Fruit fly (Drosophila melanogaster) whole organism, embryonic: ENCODE measurements around the gene Tps1.

Source experiments
- Aef1 ChIP-seq: fragments of 200-800 bp; sonication (Bioruptor generic); IDR thresholded peaks from 3 replicates; pipeline ENCODE4 v1.3.6; 2022; ENCODE audit warnings: missing biosample characterization, missing genetic modification characterization
- CG10431 ChIP-seq: fragments of 200-800 bp; sonication (Bioruptor generic); optimal IDR thresholded peaks from 3 replicates; lab custom pipeline; 2018; ENCODE audit warnings: missing biosample characterization, mild to moderate bottlenecking, missing genetic modification characterization
- CG14965 ChIP-seq: fragments of 200-800 bp; sonication (Bioruptor generic); optimal IDR thresholded peaks from 2 replicates; lab custom pipeline; 2016; ENCODE audit warnings: missing biosample characterization, missing genetic modification characterization, borderline replicate concordance
- CG15601 ChIP-seq: fragments of 200-800 bp; sonication (Bioruptor generic); optimal IDR thresholded peaks from 3 replicates; lab custom pipeline; 2019; ENCODE audit warnings: missing biosample characterization, mild to moderate bottlenecking, missing genetic modification characterization, moderate library complexity
- CG17328 ChIP-seq: fragments of 200-800 bp; sonication (Bioruptor generic); IDR thresholded peaks from 2 replicates; pipeline ENCODE4 v1.3.6; 2022; ENCODE audit warnings: missing biosample characterization, missing genetic modification characterization
- CG2199 ChIP-seq: fragments of 200-800 bp; sonication (Bioruptor generic); IDR thresholded peaks from 3 replicates; pipeline ENCODE4 v1.3.6; 2022; ENCODE audit warnings: missing biosample characterization, missing genetic modification characterization
- CG33213 ChIP-seq: fragments of 200-800 bp; sonication (Bioruptor generic); optimal IDR thresholded peaks from 3 replicates; lab custom pipeline; 2016; ENCODE audit warnings: missing biosample characterization, missing genetic modification characterization
- CG33557 ChIP-seq: fragments of 200-800 bp; sonication (Bioruptor generic); optimal IDR thresholded peaks from 2 replicates; lab custom pipeline; 2019; ENCODE audit warnings: missing biosample characterization, mild to moderate bottlenecking, missing genetic modification characterization, moderate library complexity
- CG3726 ChIP-seq: fragments of 200-800 bp; sonication (Bioruptor generic); IDR thresholded peaks from 3 replicates; pipeline ENCODE4, ENCODE4 v1.3.6; 2022; ENCODE audit warnings: missing biosample characterization, missing genetic modification characterization
- CG3838 ChIP-seq: fragments of 200-800 bp; sonication (Bioruptor generic); optimal IDR thresholded peaks from 3 replicates; lab custom pipeline; 2016; ENCODE audit warnings: missing biosample characterization, missing genetic modification characterization
- CG4328 ChIP-seq: fragments of 200-800 bp; sonication (Bioruptor generic); optimal IDR thresholded peaks from 3 replicates; lab custom pipeline; 2017; ENCODE audit warnings: missing biosample characterization, missing genetic modification reagents, missing genetic modification characterization
- CG4424 ChIP-seq: fragments of 200-800 bp; sonication (Bioruptor generic); optimal IDR thresholded peaks from 3 replicates; lab custom pipeline; 2016; ENCODE audit warnings: missing biosample characterization, missing genetic modification characterization
- CG4730 ChIP-seq: fragments of 200-800 bp; sonication (Bioruptor generic); IDR thresholded peaks from 2 replicates; pipeline ENCODE4 v1.3.6; 2022; ENCODE audit warnings: missing biosample characterization, missing genetic modification characterization
- CG4854 ChIP-seq: fragments of 200-800 bp; sonication (Bioruptor generic); optimal IDR thresholded peaks from 2 replicates; lab custom pipeline; 2016; ENCODE audit warnings: missing biosample characterization, missing genetic modification characterization, inconsistent platforms
- CG6683 ChIP-seq: fragments of 200-800 bp; sonication (Bioruptor generic); optimal IDR thresholded peaks from 2 replicates; lab custom pipeline; 2017; ENCODE audit warnings: missing biosample characterization, mild to moderate bottlenecking, missing genetic modification characterization, missing genetic modification reagents
- CG6791 ChIP-seq: fragments of 200-800 bp; sonication (Bioruptor generic); IDR thresholded peaks from 3 replicates; pipeline ENCODE4 v1.3.6; 2022; ENCODE audit warnings: missing biosample characterization, missing genetic modification characterization; ENCODE audit not compliant: partially characterized antibody
- CG7963 ChIP-seq: fragments of 200-800 bp; sonication (Bioruptor generic); IDR thresholded peaks from 3 replicates; pipeline ENCODE4 v1.3.6; 2022; ENCODE audit warnings: missing biosample characterization, missing genetic modification characterization; ENCODE audit not compliant: partially characterized antibody
- CG7987 ChIP-seq: fragments of 200-800 bp; sonication (Bioruptor generic); optimal IDR thresholded peaks from 2 replicates; lab custom pipeline; 2018; ENCODE audit warnings: missing biosample characterization, mild to moderate bottlenecking, missing genetic modification characterization, moderate library complexity
- CG9797 ChIP-seq: fragments of 200-800 bp; sonication (Bioruptor generic); optimal IDR thresholded peaks from 3 replicates; lab custom pipeline; 2018; ENCODE audit warnings: missing biosample characterization, mild to moderate bottlenecking, missing genetic modification characterization
- CTCF ChIP-seq: fragments of 200-800 bp; sonication (Bioruptor generic); optimal IDR thresholded peaks from 2 replicates; lab custom pipeline; 2017; ENCODE audit warnings: missing biosample characterization, mild to moderate bottlenecking, missing genetic modification characterization, moderate library complexity
- Chrac-16 ChIP-seq: fragments of 200-800 bp; sonication (Bioruptor generic); optimal IDR thresholded peaks from 3 replicates; lab custom pipeline; 2016; ENCODE audit warnings: missing biosample characterization, missing genetic modification characterization
- Doc3 ChIP-seq: fragments of 200-800 bp; sonication (Bioruptor generic); IDR thresholded peaks from 3 replicates; pipeline ENCODE4 v1.3.6; 2022; ENCODE audit warnings: missing biosample characterization, missing genetic modification characterization; ENCODE audit not compliant: partially characterized antibody
- Eip74EF ChIP-seq, 2 experiments: fragments of 200-800 bp in 1 of 2; fragments of >200 bp in 1 of 2; sonication (Bioruptor generic) in 1 of 2; optimal IDR thresholded peaks; 2 replicates each; lab custom pipeline; 2017 to 2019; ENCODE audit warnings: missing biosample characterization in 2 of 2, missing genetic modification characterization in 2 of 2, mild to moderate bottlenecking in 1 of 2, moderate library complexity in 1 of 2
- Hey ChIP-seq: fragments of 200-800 bp; sonication (Bioruptor generic); optimal IDR thresholded peaks from 3 replicates; lab custom pipeline; 2018; ENCODE audit warnings: missing biosample characterization, mild to moderate bottlenecking, missing genetic modification characterization
- Kr ChIP-seq: fragments of 200-800 bp; sonication (Bioruptor generic); optimal IDR thresholded peaks from 2 replicates; lab custom pipeline; 2017; ENCODE audit warnings: missing biosample characterization, mild to moderate bottlenecking, missing genetic modification characterization
- Max ChIP-seq: fragments of 200-800 bp; sonication (Bioruptor generic); optimal IDR thresholded peaks from 2 replicates; lab custom pipeline; 2016; ENCODE audit warnings: missing biosample characterization, mild to moderate bottlenecking, missing genetic modification characterization
- Neu2 ChIP-seq: fragments of 200-800 bp; sonication (Bioruptor generic); optimal IDR thresholded peaks from 3 replicates; lab custom pipeline; 2016; ENCODE audit warnings: missing biosample characterization, missing genetic modification characterization, borderline replicate concordance
- Nf-YA ChIP-seq: fragments of 200-800 bp; sonication (Bioruptor generic); IDR thresholded peaks from 2 replicates; pipeline ENCODE4 v1.3.6; 2022; ENCODE audit warnings: missing biosample characterization, missing genetic modification characterization
- Oaz ChIP-seq: fragments of 200-800 bp; sonication (Bioruptor generic); IDR thresholded peaks from 2 replicates; pipeline ENCODE4 v1.3.6; 2022; ENCODE audit warnings: missing biosample characterization, missing genetic modification characterization
- Usf ChIP-seq: fragments of 200-800 bp; sonication (Bioruptor generic); optimal IDR thresholded peaks from 2 replicates; lab custom pipeline; 2017; ENCODE audit warnings: missing genotype, missing biosample characterization, missing genetic modification characterization
- ash1 ChIP-seq: fragments of 200-800 bp; sonication (Bioruptor generic); optimal IDR thresholded peaks from 2 replicates; lab custom pipeline; 2018; ENCODE audit warnings: missing biosample characterization, mild to moderate bottlenecking, missing genetic modification characterization
- bab2 ChIP-seq: fragments of 200-800 bp; sonication (Bioruptor generic); optimal IDR thresholded peaks from 2 replicates; lab custom pipeline; 2016; ENCODE audit warnings: missing biosample characterization, missing genetic modification characterization
- bsh ChIP-seq, 2 experiments: fragments of 200-800 bp; sonication (Bioruptor generic); optimal IDR thresholded peaks; 2 replicates each; lab custom pipeline; 2017 to 2018; ENCODE audit warnings: mild to moderate bottlenecking in 2 of 2, missing biosample characterization in 2 of 2, missing genetic modification characterization in 2 of 2, moderate library complexity in 1 of 2
- cad ChIP-seq: fragments of >200 bp; optimal IDR thresholded peaks from 2 replicates; lab custom pipeline; 2017; ENCODE audit warnings: missing biosample characterization, missing genetic modification characterization
- chn ChIP-seq: fragments of 200-800 bp; sonication (Bioruptor generic); optimal IDR thresholded peaks from 2 replicates; lab custom pipeline; 2016; ENCODE audit warnings: missing biosample characterization, missing genetic modification characterization
- ci ChIP-seq: fragments of 200-800 bp; sonication (Bioruptor generic); IDR thresholded peaks from 3 replicates; pipeline ENCODE4 v1.3.6; 2022; ENCODE audit warnings: missing biosample characterization, missing genetic modification characterization
- danr ChIP-seq: fragments of 200-800 bp; sonication (Bioruptor generic); IDR thresholded peaks from 2 replicates; pipeline ENCODE4 v1.3.6; 2022; ENCODE audit warnings: missing biosample characterization, missing genetic modification characterization
- dmrt99B ChIP-seq: fragments of 200-800 bp; sonication (Bioruptor generic); optimal IDR thresholded peaks from 2 replicates; lab custom pipeline; 2018; ENCODE audit warnings: missing biosample characterization, mild to moderate bottlenecking, missing genetic modification characterization, moderate library complexity
- lbe ChIP-seq: fragments of 200-800 bp; sonication (Bioruptor generic); optimal IDR thresholded peaks from 2 replicates; lab custom pipeline; 2016; ENCODE audit warnings: missing biosample characterization, mild to moderate bottlenecking, missing genetic modification characterization
- lilli ChIP-seq: fragments of 200-800 bp; sonication (Bioruptor generic); optimal IDR thresholded peaks from 3 replicates; lab custom pipeline; 2016; ENCODE audit warnings: missing biosample characterization, missing genetic modification characterization
- nerfin-2 ChIP-seq: fragments of 200-800 bp; sonication (Bioruptor generic); IDR thresholded peaks from 2 replicates; pipeline ENCODE4 v1.3.6; 2022; ENCODE audit warnings: missing biosample characterization, missing genetic modification characterization; ENCODE audit not compliant: partially characterized antibody
- onecut ChIP-seq: fragments of 200-800 bp; sonication (Bioruptor generic); IDR thresholded peaks from 2 replicates; pipeline ENCODE4 v1.3.6; 2022; ENCODE audit warnings: missing biosample characterization, missing genetic modification characterization
- p53 ChIP-seq: fragments of 200-800 bp; sonication (Bioruptor generic); optimal IDR thresholded peaks from 2 replicates; lab custom pipeline; 2016; ENCODE audit warnings: missing biosample characterization, missing genetic modification characterization
- row ChIP-seq: fragments of 200-800 bp; sonication (Bioruptor generic); IDR thresholded peaks from 3 replicates; pipeline ENCODE4 v1.3.6; 2022; ENCODE audit warnings: missing biosample characterization, missing genetic modification characterization
- run ChIP-seq: fragments of 200-800 bp; sonication (Bioruptor generic); optimal IDR thresholded peaks from 3 replicates; lab custom pipeline; 2018; ENCODE audit warnings: missing biosample characterization, mild to moderate bottlenecking, missing genetic modification characterization
- salm ChIP-seq: fragments of 200-800 bp; sonication (Bioruptor generic); optimal IDR thresholded peaks from 2 replicates; lab custom pipeline; 2018; ENCODE audit warnings: missing biosample characterization, mild to moderate bottlenecking, missing genetic modification characterization
- tgo ChIP-seq: fragments of 200-800 bp; sonication (Bioruptor generic); IDR thresholded peaks from 3 replicates; pipeline ENCODE4 v1.3.6; 2022; ENCODE audit warnings: missing biosample characterization, missing genetic modification characterization
- tup ChIP-seq: fragments of 200-800 bp; sonication (Bioruptor generic); optimal IDR thresholded peaks from 2 replicates; lab custom pipeline; 2016; ENCODE audit warnings: missing biosample characterization, mild to moderate bottlenecking, missing genetic modification characterization, moderate library complexity

Tps1 gene

DNA sequence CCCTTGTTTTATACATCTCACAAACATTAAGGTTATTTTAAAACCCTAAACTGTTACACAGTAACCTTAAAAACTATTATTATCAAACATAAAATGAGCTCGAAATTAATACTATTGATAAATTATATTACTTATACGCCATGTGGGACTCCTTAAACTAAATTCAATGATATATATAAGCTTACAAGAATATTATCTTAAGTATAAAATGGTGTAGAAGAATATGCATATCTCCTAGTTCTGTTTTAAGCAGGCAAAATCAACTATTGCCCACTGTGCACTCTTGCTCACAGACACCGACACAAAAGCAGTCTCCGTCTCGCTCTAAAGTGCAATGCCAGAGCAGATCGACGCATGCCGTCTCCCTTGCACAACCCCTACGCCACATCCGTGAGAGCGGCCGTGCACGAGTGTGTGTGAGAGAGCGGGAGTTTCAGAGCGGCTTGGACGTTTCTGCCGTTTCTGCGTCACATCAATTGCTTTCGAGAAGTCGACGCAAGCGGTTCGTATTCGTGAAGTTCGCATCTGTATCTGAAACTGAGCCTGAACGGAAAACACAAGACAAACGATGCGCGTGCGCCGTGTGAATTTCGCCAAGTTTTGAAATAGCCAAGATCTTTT lies 16.5 kb upstream of the Tps1 start (continued):
- TF ChIP-seq Aef1 (GFP tag; lab: Robert Waterston, UW) (no peak), CG6791 (peak; percentile 51; the same call in 2 of the 3 replicates), Chrac-16 (peak; percentile 52), CG15601 (tag; lab: Kevin White, UChicago) (peak; percentile 81), CG33557 (GFP tag; lab: Kevin White, UChicago) (peak; percentile 92), Doc3 (GFP tag; lab: Robert Waterston, UW) (peak; percentile 19; the same call in 1 of the 3 replicates), Usf (peak; percentile 2), salm (tag; lab: Kevin White, UChicago) (peak; percentile 62), CG4854 (GFP tag; lab: Kevin White, UChicago) (no peak), Oaz (GFP tag; lab: Robert Waterston, UW) (no peak), Kr (GFP tag; lab: Kevin White, UChicago) (peak; percentile 80), CG33213 (no peak), tgo (GFP tag; lab: Robert Waterston, UW) (peak; percentile 38; the same call in 2 of the 3 replicates), CG7987 (no peak), CG17328 (GFP tag; lab: Robert Waterston, UW) (no peak), CTCF (peak; percentile 16), CG10431 (GFP tag; lab: Kevin White, UChicago) (peak; percentile 12), CG3726 (0 out of 3 replicates have a peak, but pooled peaks have one; percentile 13), row (GFP tag; lab: Robert Waterston, UW) (peak; percentile 84), bsh (GFP tag; optimal IDR thresholded peaks at IDR 0.05; lab: Kevin White, UChicago) (peak; percentile 14 to 72), CG2199 (peak; percentile 88; the same call in 2 of the 3 replicates), ash1 (GFP tag; lab: Kevin White, UChicago) (peak; percentile 44), p53 (GFP tag; lab: Kevin White, UChicago) (no peak), Nf-YA (no peak), CG7963 (peak; percentile 62; the same call in 1 of the 3 replicates), dmrt99B (peak; percentile 75), CG14965 (GFP tag; lab: Kevin White, UChicago) (no peak), lbe (GFP tag; lab: Kevin White, UChicago) (peak; percentile 5), onecut (GFP tag; lab: Robert Waterston, UW) (peak; percentile 48; the same call in 1 of the 2 replicates), danr (GFP tag; lab: Robert Waterston, UW) (no peak), CG9797 (GFP tag; lab: Kevin White, UChicago) (peak; percentile 1), cad (GFP tag; lab: Kevin White, UChicago) (no peak), ci (GFP tag; lab: Robert Waterston, UW) (peak; percentile 68), tup (GFP tag; lab: Kevin White, UChicago) (no peak), CG3838 (GFP tag; lab: Kevin White, UChicago) (no peak), CG6683 (GFP tag; lab: Kevin White, UChicago) (no peak), run (tag; lab: Kevin White, UChicago) (peak; percentile 47), Hey (tag; lab: Kevin White, UChicago) (no peak), Neu2 (no peak), chn (GFP tag; lab: Kevin White, UChicago) (no peak), CG4424 (peak; percentile 75), lilli (GFP tag; lab: Kevin White, UChicago) (peak; percentile 25), Eip74EF (GFP tag; optimal IDR thresholded peaks at IDR 0.05; lab: Kevin White, UChicago) (peak in 1 of 2 experiments; percentile 74), Max (GFP tag; lab: Kevin White, UChicago) (peak; percentile 13), nerfin-2 (no peak), bab2 (GFP tag; lab: Kevin White, UChicago) (no peak), CG4328 (GFP tag; lab: Kevin White, UChicago) (no peak), CG4730 (GFP tag; lab: Robert Waterston, UW) (no peak)
